Worm (Caenorhabditis elegans) whole organism, early embryonic: ENCODE results near the gene K03B4.8.

ENCODE experiments used
- ama-1 ChIP-seq: fragments of 150-350 bp; optimal IDR thresholded peaks from 2 replicates; lab custom pipeline; 2014
- ceh-13 ChIP-seq: fragments of 200-800 bp; sonication (Bioruptor generic); optimal IDR thresholded peaks from 2 replicates; lab custom pipeline; 2018; ENCODE audit warnings: mild to moderate bottlenecking, missing genetic modification characterization, missing compliant biosample characterization
- ceh-36 ChIP-seq: sonication (generic microtip); optimal IDR thresholded peaks from 2 replicates; lab custom pipeline; 2016; ENCODE audit warnings: missing genetic modification characterization, inconsistent platforms, missing compliant biosample characterization
- ets-7 ChIP-seq: sonication (generic microtip); optimal IDR thresholded peaks from 2 replicates; lab custom pipeline; 2016; ENCODE audit warnings: missing genotype, missing genetic modification characterization, missing compliant biosample characterization
- flt-1 ChIP-seq: fragments of 200-800 bp; sonication (Bioruptor generic); IDR thresholded peaks from 2 replicates; pipeline ENCODE4 v1.3.6; 2022; ENCODE audit warnings: missing genetic modification characterization, missing compliant biosample characterization
- hmbx-1 ChIP-seq: sonication (generic microtip); optimal IDR thresholded peaks from 2 replicates; lab custom pipeline; 2016; ENCODE audit warnings: mild to moderate bottlenecking, missing genetic modification characterization, missing compliant biosample characterization
- hmg-4 ChIP-seq: fragments of 200-800 bp; sonication (Bioruptor generic); optimal IDR thresholded peaks from 2 replicates; lab custom pipeline; 2018; ENCODE audit warnings: mild to moderate bottlenecking, missing genetic modification characterization, missing compliant biosample characterization
- scrt-1 ChIP-seq: fragments of 200-800 bp; sonication (Bioruptor generic); IDR thresholded peaks from 2 replicates; pipeline ENCODE4 v1.3.6; 2022; ENCODE audit warnings: missing genetic modification characterization, missing compliant biosample characterization
- tbx-11 ChIP-seq: fragments of 200-800 bp; sonication (Bioruptor generic); IDR thresholded peaks from 2 replicates; pipeline ENCODE4 v1.3.6; 2022; ENCODE audit warnings: missing genetic modification characterization, missing compliant biosample characterization
- tra-4 ChIP-seq: sonication (generic microtip); optimal IDR thresholded peaks from 2 replicates; lab custom pipeline; 2017; ENCODE audit warnings: missing genetic modification characterization, missing compliant biosample characterization

DNA sequence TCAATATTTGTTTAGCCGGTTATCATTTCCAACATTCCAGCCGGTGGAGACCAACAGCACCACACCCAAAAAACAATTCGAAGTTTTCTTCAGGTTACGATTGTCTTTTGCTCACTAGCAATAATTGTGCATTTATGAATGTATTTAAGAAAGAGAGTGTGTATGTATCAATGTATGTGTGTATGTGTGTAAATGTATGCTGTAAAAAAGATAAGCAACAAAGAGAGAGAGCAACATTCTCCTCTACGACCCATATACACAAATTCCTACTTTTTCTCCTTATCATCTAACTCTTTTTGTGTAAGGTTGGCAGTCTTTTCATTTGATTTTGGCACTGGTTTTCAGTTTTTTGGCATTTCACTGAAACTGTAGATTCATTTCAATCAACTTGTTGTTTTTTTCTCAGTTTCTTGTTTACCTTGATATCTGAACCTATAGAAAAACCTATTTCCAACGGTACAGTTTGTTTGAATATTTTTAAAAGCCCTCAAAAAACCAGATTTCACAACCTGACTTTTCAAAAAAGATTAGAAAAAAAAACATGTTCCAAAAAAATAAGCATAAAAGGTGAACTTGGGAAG, 46.6 kb upstream of the K03B4.8 start:
- TF ChIP-seq ama-1 (lab: Kevin White, UChicago), result no peak
- no peak for TF ChIP-seq flt-1 (GFP tag; lab: Robert Waterston, UW)
- no peak for TF ChIP-seq ceh-13 (GFP tag; lab: Kevin White, UChicago)
- TF ChIP-seq hmbx-1, result no peak
- no peak for TF ChIP-seq tbx-11 (GFP tag; lab: Robert Waterston, UW)
- no peak for TF ChIP-seq scrt-1
- TF ChIP-seq ets-7 (tag; lab: Kevin White, UChicago), result no peak
- no peak for TF ChIP-seq tra-4 (tag; lab: Kevin White, UChicago)
- no peak for TF ChIP-seq hmg-4 (GFP tag; lab: Kevin White, UChicago)
- no peak for TF ChIP-seq ceh-36
